Worm (Caenorhabditis elegans): ENCODE data around the gene T21C9.9.

ce11 chrV:10594810-10595209 lies 2.4 kb upstream of the T21C9.9 start, which contains the start of gene T21C9.11:
- TF ChIP-seq ref-1 (GFP tag; conservative IDR thresholded peaks at IDR 0.05) (no peak), flt-1 (GFP tag; IDR thresholded peaks at IDR 0.05) (no peak), ztf-29 (GFP tag; IDR thresholded peaks at IDR 0.05) (no peak), ztf-23 (GFP tag; IDR thresholded peaks at IDR 0.05) (no peak), klf-2 (GFP tag; conservative IDR thresholded peaks at IDR 0.05) (no peak), cog-1 (tag; optimal IDR thresholded peaks at IDR 0.05) (no peak), tab-1 (GFP tag; IDR thresholded peaks at IDR 0.05) (no peak), med-1 (GFP tag; optimal IDR thresholded peaks at IDR 0.05; ENCODE audit: insufficient read depth) (no peak)

Measured in whole organism, midembryonic.